Worm (Caenorhabditis elegans) whole organism, L4/young adult: ENCODE data around the gene Y38E10A.28.

Experiments
- W03F9.2 ChIP-seq: fragments of 150-350 bp; optimal IDR thresholded peaks from 2 replicates; lab custom pipeline; 2014; ENCODE audit warnings: missing biosample characterization, missing genetic modification characterization
- dao-5 ChIP-seq: sonication (generic microtip); optimal IDR thresholded peaks from 2 replicates; lab custom pipeline; 2016; ENCODE audit warnings: missing genotype, missing genetic modification characterization, moderate library complexity, missing compliant biosample characterization
- him-1 ChIP-seq: sonication (generic microtip); optimal IDR thresholded peaks from 2 replicates; lab custom pipeline; 2016; ENCODE audit warnings: missing genotype, missing genetic modification reagents, missing genetic modification characterization, missing compliant biosample characterization

ce11 chrII:12654447-12654846 lies 25.0 kb downstream of the Y38E10A.28 start, which contains the start of gene rgs-4:
- TF ChIP-seq dao-5 (tag; lab: Kevin White, UChicago) (no peak), W03F9.2 (tag; lab: Kevin White, UChicago) (no peak), him-1 (tag; lab: Kevin White, UChicago) (no peak)
